Fruit fly (Drosophila melanogaster): ENCODE measurements around the gene Meltrin.

DNA sequence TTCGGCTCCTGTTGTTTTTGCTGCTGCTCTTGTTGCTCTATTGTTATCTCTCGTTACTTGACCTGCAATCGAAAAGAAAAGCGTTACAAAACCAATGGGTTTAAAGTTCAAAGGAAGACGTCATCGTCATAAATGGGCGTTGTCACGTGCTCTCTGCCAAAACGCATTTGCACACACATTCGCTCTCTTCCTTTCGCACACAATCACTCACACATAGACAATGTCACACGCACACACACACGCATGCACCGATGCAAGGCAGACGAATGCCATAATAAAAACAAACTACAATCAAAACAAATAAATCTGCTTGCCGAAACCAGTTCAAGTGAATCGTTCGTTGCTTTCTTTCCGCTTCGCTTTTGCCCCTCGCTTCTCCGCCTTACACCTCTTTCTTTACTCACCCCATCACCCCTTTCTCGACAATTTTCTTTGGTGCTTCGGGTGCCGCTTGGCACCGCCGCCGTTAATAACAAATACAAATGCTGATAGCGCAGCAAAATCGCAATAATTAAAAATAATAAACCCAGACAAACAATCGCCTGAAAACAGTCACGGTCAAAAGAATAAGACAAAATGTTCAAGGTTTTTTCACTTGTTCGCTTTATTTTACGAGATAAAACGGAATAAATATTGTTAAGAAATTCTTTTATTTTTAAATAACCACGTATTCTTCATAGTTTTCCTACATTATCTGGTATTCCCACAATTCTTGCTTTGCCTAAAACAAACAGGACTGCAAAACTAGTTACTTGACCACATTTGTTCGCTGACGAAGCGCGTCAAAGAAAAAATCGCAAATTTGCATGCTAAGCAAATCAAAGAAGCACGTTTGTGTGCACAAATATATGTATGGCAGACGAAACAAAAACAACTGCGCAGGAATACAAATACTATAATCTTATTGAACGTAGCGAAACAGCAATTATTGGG is 47.5 kb downstream of the Meltrin start:
- TF ChIP-seq psq (optimal IDR thresholded peaks at IDR 0.05) (peak; percentile 2), Dll (optimal IDR thresholded peaks at IDR 0.05) (no peak), usp (GFP tag; optimal IDR thresholded peaks at IDR 0.05) (no peak), CG8478 (optimal IDR thresholded peaks at IDR 0.05) (no peak), EcR (GFP tag; optimal IDR thresholded peaks at IDR 0.05) (no peak)

Data from whole organism.